Worm (Caenorhabditis elegans): ENCODE data around the gene pho-9.

The pho-9 gene

DNA sequence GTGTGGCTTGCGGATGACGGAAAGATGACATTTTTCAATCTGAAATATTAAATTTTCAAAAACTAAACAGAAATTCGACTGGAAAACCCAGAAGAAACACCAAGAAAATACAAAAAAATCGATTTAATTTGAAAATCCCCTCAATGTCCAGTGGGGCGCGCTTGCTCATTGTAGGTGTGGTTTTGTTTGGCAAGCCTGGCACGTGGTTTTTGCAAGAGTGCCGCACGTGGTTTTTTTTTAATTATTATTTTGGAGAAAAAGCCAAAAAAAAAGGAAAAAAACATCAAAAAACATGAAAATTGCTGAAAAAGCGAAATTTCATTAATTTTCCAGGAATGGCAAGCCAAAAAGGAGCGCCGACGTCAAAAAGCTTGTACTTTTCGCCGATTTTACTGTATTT, 8.0 kb upstream of the pho-9 start, which contains the start of gene swsn-3 (continued):
- TF ChIP-seq zag-1 (tag; optimal IDR thresholded peaks at IDR 0.05) (peak; percentile 25), ztf-11 (tag; optimal IDR thresholded peaks at IDR 0.05) (peak; percentile 30), gmeb-1 (tag; optimal IDR thresholded peaks at IDR 0.05) (peak; percentile 89), nhr-21 (tag; optimal IDR thresholded peaks at IDR 0.05) (peak; percentile 56), elt-1 (tag; optimal IDR thresholded peaks at IDR 0.05) (no peak), snpc-4 (tag; optimal IDR thresholded peaks at IDR 0.05) (peak; percentile 70), nhr-25 (tag; optimal IDR thresholded peaks at IDR 0.05) (peak; percentile 89), nhr-10 (tag; optimal IDR thresholded peaks at IDR 0.05) (peak; percentile 63), crh-2 (tag; optimal IDR thresholded peaks at IDR 0.05) (peak; percentile 91), ama-1 (optimal IDR thresholded peaks at IDR 0.05) (peak; percentile 27), nhr-12 (tag; optimal IDR thresholded peaks at IDR 0.05) (no peak), F13H6.1 (tag; optimal IDR thresholded peaks at IDR 0.05) (peak; percentile 89), skn-1 (tag; optimal IDR thresholded peaks at IDR 0.05) (peak; percentile 55), fos-1 (tag; optimal IDR thresholded peaks at IDR 0.05) (peak; percentile 67), Y55F3AM.14 (GFP tag; optimal IDR thresholded peaks at IDR 0.05) (peak; percentile 56), ztf-1 (GFP tag; conservative IDR thresholded peaks at IDR 0.05) (no peak), elt-3 (tag; optimal IDR thresholded peaks at IDR 0.05) (no peak), ztf-4 (tag; optimal IDR thresholded peaks at IDR 0.05) (peak; percentile 14)

ce11 chrIII:2759308-2759707, 1.3 kb downstream of the pho-9 start:
- TF ChIP-seq nhr-25 (tag; optimal IDR thresholded peaks at IDR 0.05) (no peak), fos-1 (tag; optimal IDR thresholded peaks at IDR 0.05) (peak; percentile 63), alr-1 (tag; optimal IDR thresholded peaks at IDR 0.05) (no peak)

DNA sequence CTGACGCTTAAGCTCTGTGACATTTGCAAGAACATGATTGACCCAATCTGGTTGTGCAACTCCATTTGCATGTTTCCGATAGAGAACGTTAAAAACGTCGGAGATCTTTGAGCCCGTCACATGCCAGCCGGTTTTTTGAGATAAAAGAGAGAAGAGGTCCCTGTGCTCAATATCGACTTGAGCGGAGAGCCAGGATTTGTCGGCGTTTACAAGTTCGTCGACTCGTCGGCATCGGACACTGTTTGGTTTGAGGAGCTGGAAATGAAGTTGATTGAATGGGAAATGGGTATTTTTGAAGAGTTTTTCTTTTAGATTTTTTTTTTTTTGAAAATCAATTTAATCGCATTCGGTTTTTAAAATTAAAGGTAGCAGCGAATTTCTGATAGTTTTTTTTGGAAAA, 2.5 kb downstream of the pho-9 start:
- no peak for TF ChIP-seq mdl-1 (tag; optimal IDR thresholded peaks at IDR 0.05)
- no peak for TF ChIP-seq ceh-82 (tag; optimal IDR thresholded peaks at IDR 0.05)
- no peak for TF ChIP-seq peb-1 (tag; optimal IDR thresholded peaks at IDR 0.05)
- no peak for TF ChIP-seq lsy-2 (tag; optimal IDR thresholded peaks at IDR 0.05)
- no peak for TF ChIP-seq sma-3 (GFP tag; optimal IDR thresholded peaks at IDR 0.05)
- no peak for TF ChIP-seq ama-1 (optimal IDR thresholded peaks at IDR 0.05)

DNA sequence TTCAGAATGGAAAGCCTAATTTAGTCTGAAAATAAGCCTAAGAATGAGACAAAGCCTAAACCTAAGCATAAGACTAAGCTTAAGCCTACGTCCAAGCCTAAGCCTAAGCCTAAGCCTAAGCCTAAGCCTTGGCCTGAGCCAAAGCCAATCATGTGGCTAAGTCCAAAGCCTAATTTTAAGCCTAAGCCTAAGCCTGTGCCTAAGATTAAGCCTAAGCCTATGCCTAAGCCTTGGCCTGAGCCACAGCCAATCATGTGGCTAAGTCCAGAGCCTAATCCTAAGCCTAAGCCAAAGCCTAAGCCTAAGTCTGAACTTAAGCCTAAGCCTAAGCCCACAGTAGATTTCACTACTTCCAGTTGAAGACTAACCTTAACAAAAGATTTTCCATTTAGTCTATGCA, 3.1 kb downstream of the pho-9 start:
- TF ChIP-seq sma-3 (GFP tag; optimal IDR thresholded peaks at IDR 0.05), result no peak
- no peak for TF ChIP-seq nhr-11 (tag; optimal IDR thresholded peaks at IDR 0.05)
- no peak for TF ChIP-seq ama-1 (optimal IDR thresholded peaks at IDR 0.05)
- no peak for TF ChIP-seq sem-4 (tag; optimal IDR thresholded peaks at IDR 0.05)
- no peak for TF ChIP-seq blmp-1 (tag; optimal IDR thresholded peaks at IDR 0.05; ENCODE audit: insufficient read depth)

- TF ChIP-seq peb-1 (tag; optimal IDR thresholded peaks at IDR 0.05) (no peak), lin-39 (tag; optimal IDR thresholded peaks at IDR 0.05) (no peak), egl-27 (tag; optimal IDR thresholded peaks at IDR 0.05) (no peak), nhr-12 (tag; optimal IDR thresholded peaks at IDR 0.05) (no peak), R02D3.7 (tag; optimal IDR thresholded peaks at IDR 0.05) (no peak), unc-55 (GFP tag; optimal IDR thresholded peaks at IDR 0.05) (no peak), alr-1 (tag; optimal IDR thresholded peaks at IDR 0.05) (no peak)
These were observed 4.4 kb downstream of the pho-9 start, which contains the start of gene gldi-9 for ce11 chrIII:2756260-2756659. TSS of gene gldi-9 (minus strand) at chrIII:2756360.

- no peak for TF ChIP-seq nhr-25 (tag; optimal IDR thresholded peaks at IDR 0.05)
- peak; percentile 51 for TF ChIP-seq fos-1 (tag; optimal IDR thresholded peaks at IDR 0.05)
- no peak for TF ChIP-seq gmeb-1 (tag; optimal IDR thresholded peaks at IDR 0.05)
- TF ChIP-seq sma-9 (GFP tag; optimal IDR thresholded peaks at IDR 0.05), result no peak
- TF ChIP-seq sma-9 (tag; optimal IDR thresholded peaks at IDR 0.05), result no peak
- TF ChIP-seq ztf-4 (tag; optimal IDR thresholded peaks at IDR 0.05), result no peak
These were observed 14.1 kb downstream of the pho-9 start, which contains the start of gene Y71H2AM.14 for ce11 chrIII:2746553-2746952. TSS of gene Y71H2AM.14 (minus strand) at chrIII:2746653.
